Worm (Caenorhabditis elegans) whole organism, L4/young adult: ENCODE data around the gene chin-1.
"Not testable (repeated sequence)": the region's sequence is repeated elsewhere in the genome, so short reads cannot be mapped to it uniquely, and the experiment has no call there.

Experiments used
- W03F9.2 ChIP-seq: fragments of 150-350 bp; optimal IDR thresholded peaks from 2 replicates; lab custom pipeline; 2014; ENCODE audit warnings: missing biosample characterization, missing genetic modification characterization
- dao-5 ChIP-seq: sonication (generic microtip); optimal IDR thresholded peaks from 2 replicates; lab custom pipeline; 2016; ENCODE audit warnings: missing genotype, missing genetic modification characterization, moderate library complexity, missing compliant biosample characterization
- him-1 ChIP-seq: sonication (generic microtip); optimal IDR thresholded peaks from 2 replicates; lab custom pipeline; 2016; ENCODE audit warnings: missing genotype, missing genetic modification reagents, missing genetic modification characterization, missing compliant biosample characterization

Gene chin-1

DNA sequence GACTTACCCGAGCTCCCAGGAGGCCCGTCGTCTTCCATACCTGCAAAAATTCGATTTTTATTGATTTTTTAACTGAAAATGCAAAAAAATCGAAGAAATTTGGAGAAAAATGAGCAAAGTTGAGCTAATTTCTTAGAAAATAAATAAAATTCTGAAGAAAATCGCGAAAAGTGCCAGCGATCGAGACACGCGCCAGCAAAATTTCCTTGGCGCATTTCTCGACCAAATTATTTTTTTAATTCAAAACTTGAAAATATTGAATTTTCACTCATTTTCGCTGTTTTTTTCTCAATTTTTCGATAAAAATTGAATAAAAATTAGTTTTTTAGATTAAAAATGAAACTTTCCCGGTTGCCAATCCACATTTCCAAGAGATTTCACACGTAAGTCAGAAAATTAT, at the start of gene chin-1, which contains the start of gene BE0003N10.1:
TSS of gene chin-1 (minus strand) at position 40 of the 400 bp plus-strand sequence.
TSS of gene BE0003N10.1 (plus strand) at position 320 of the 400 bp plus-strand sequence.
- TF ChIP-seq him-1 (tag; lab: Kevin White, UChicago) (no peak), W03F9.2 (peak; percentile 45)

DNA sequence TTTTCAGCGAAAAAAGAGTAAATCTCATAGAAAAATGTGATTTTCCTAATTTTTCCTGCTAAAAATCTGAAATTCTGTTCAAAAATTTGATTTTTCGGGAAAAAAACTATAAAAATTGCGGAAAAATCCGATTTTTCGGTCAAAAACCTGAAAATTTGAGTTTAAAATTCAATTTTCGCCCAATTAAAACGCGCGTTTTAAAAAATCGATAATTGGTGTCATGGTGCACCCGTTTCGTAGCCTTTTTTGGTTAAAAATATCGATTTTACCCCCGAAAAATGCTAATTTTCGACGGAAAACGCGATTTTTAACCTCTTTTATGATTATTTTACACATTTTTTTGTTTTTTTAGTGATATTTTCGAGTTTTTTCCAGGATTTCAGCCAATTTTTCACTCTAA, 48.0 kb upstream of the chin-1 start:
- TF ChIP-seq him-1 (tag; lab: Kevin White, UChicago) (no peak), dao-5 (tag; lab: Kevin White, UChicago) (no peak), W03F9.2 (no peak)

DNA sequence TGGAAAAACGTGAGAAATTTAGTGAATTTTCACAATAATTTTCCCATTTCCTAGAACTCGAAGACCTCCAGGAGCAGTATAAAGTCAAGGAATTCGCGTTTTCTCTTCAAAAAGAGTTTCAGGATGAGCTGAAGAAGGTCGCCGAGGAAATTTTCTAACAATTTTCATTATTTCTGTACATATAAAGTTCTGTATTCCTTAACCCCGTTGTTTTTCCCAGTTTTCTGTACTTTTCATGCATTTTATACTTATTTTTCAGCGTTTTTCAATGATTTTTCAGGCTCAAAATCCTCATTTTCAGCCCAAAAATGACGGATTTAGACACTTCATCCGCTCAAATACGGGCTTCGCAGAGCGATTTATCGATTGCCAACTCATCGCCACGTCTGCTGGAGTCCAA, 44.1 kb upstream of the chin-1 start, which contains the start of gene par-2:
TSS of gene par-2 (plus strand) at position 301 of the 400 bp plus-strand sequence.
- TF ChIP-seq dao-5 (tag; lab: Kevin White, UChicago) (no peak), him-1 (tag; lab: Kevin White, UChicago) (no peak), W03F9.2 (no peak)

DNA sequence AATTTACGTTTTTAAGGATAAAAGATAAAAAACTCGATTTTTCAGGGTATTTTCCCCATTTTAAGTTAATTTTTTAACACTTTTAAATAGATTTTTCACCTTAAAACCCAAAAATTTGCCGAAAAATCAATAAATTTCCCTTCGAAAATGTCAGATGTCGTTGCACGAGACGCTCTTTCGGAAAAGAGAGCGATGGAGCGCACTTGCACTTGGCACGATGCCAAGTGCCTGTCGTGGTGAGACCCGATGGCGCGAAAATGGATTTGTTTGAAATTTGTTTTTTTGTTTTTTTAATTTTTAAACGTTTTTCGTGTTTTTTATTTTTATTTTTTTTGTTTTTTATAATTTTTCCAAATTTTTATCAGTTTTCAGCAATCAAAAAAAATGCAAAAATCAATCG, 43.5 kb upstream of the chin-1 start, which contains the start of the genes rab-18 and kbp-4:
TSS of gene rab-18 (minus strand) at position 240 of the 400 bp plus-strand sequence.
TSS of gene kbp-4 (plus strand) at position 366 of the 400 bp plus-strand sequence.
- TF ChIP-seq W03F9.2 (peak; percentile 98), him-1 (tag; lab: Kevin White, UChicago) (peak; percentile 23), dao-5 (tag; lab: Kevin White, UChicago) (no peak)

DNA sequence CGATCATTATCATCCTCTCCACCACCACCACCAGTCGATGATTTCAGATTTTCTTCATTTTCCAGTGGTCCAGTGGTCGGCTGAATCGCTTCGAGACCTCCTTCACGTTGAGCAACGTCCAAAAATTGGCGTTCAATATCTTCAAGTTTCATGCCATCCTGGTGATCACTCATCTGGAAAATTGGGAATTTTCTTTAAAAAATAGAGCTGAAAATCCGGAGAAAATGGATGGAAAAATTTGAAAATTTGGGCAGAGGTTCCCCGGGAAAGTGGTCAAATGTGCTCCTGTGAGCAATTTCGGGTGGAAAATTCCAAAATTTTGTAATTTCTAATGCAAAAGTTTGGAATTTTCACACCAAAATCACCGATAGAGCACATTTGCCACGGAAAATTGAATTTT, 39.4 kb upstream of the chin-1 start, which contains the start of gene uaf-1:
TSS of gene uaf-1 (minus strand) at position 173 of the 400 bp plus-strand sequence.
- not testable (repeated sequence) for TF ChIP-seq W03F9.2; dao-5 (tag; lab: Kevin White, UChicago); him-1 (tag; lab: Kevin White, UChicago)

DNA sequence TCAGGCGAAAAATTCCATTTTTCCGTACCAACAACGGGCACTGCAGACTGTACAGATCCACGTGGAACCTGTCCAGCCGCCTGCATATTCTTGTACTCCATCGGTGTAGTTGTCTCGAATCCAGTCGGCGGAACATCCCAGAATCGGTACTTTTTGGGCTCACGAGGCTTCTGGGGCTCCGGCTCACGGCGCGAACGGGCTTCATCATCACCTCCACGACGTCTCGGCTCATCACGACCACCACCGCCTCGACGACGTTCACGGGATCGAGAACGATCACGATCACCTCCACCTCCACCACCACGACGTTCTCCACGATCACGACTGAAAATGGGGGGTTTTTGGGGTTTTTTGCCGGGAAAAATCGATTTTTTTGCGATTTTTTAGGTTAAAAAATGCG, 37.1 kb upstream of the chin-1 start:
- no peak for TF ChIP-seq dao-5 (tag; lab: Kevin White, UChicago)
- TF ChIP-seq W03F9.2 = no peak
- TF ChIP-seq him-1 (tag; lab: Kevin White, UChicago) = no peak

DNA sequence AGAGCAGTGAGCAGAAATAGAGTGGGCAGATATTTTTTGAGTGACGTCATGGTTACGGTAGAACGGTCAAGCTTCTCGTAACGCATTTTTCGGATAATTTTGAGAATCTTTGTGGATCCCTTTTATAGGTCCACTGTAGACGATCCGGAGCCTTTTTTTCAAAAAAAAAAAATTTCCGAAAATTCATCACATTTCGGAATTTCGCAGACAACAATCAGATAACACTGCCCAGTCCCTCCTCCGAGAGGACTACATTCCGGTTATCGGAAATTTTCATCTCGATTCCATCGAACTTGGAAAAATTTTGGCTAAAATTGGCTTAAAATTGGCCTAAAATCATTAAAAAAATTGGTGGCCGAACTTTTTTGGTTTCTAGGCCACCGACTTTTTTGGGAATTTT, 22.9 kb upstream of the chin-1 start, which contains the start of gene BE0003N10.6:
TSS of gene BE0003N10.6 (minus strand) at position 101 of the 400 bp plus-strand sequence.
- TF ChIP-seq him-1 (tag; lab: Kevin White, UChicago) (no peak), W03F9.2 (no peak), dao-5 (tag; lab: Kevin White, UChicago) (no peak)

DNA sequence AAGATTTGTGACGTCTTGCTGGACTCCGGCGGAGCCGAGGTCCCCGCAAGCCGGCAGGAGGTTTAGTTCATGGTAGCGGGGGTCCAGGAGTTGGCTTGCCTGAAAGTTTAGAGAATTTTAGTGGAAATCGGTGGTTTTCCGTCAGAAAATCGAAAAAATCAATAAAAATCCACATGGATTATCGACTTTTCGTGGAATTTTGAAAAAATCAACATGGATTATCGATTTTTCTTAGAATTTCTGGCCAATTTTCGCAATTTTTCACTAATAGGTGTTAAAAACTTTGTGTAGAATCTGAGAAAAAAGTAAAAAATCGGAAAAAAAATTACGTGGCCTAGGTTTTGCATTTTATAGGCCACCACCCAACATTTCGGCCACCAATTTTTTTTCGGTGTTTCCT, 21.9 kb upstream of the chin-1 start:
- TF ChIP-seq him-1 (tag; lab: Kevin White, UChicago) (no peak), dao-5 (tag; lab: Kevin White, UChicago) (no peak), W03F9.2 (no peak)

DNA sequence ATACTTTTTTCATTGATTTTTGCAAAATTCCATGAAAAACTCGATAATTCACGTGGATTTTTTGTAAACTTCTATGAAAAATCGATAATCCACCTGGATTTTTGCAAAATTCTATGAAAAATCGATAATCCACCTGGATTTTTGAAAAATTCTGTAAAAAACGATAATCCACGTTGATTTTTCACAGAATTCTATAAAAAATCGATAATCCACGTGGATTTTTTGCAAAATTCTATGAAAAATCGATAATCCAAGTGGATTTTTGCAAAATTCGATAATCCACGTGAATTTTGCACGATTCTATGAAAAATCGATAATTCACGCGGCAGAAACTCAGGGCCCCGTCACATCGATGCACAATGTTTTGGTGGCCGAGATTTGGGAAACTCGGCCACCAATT, 21.1 kb upstream of the chin-1 start:
- TF ChIP-seq W03F9.2 = no peak
- TF ChIP-seq him-1 (tag; lab: Kevin White, UChicago) = no peak
- TF ChIP-seq dao-5 (tag; lab: Kevin White, UChicago) = no peak

DNA sequence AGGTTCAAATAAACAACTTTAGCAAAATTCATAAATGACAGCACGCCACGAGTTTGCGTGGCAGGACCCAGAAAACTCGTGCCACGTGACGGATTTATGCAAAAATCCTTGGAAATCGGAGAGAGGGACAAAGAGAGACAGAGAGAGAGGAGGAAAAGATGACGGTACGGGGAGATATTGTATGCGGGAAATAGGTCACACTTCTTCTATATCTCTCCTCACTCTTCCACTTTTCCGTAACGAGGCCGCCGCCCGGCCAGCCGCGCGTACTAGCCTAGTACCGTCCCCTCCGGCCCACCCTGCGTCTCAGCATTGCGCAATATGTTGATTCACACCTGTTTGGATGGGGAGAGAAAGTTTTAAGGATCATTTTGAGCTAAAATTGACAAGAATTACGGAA, 17.1 kb upstream of the chin-1 start:
- TF ChIP-seq W03F9.2 (no peak), him-1 (tag; lab: Kevin White, UChicago) (no peak), dao-5 (tag; lab: Kevin White, UChicago) (no peak)

DNA sequence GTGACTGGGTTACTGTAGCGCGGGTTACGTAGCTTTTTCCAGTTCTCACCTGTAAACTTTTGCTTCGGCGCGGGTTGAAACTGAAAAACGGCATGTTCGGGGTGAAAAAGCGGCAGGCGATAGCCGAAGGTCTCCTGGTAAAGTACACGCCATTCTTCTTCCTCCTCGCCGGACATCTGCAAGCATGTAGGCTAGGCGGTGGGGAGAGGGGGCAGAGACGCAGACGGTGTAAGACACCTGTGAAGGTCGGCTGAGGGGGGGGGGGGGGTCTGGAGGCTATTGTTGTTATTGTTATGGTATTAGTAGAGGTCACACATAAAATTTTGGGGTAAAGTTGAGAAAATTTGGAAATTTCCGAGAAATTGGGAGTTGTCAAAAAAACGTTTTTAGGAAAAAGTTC, 16.1 kb upstream of the chin-1 start, which contains the start of gene fbxo-11.2:
TSS of gene fbxo-11.2 (minus strand) at position 176 of the 400 bp plus-strand sequence.
- TF ChIP-seq him-1 (tag; lab: Kevin White, UChicago) (no peak), W03F9.2 (no peak), dao-5 (tag; lab: Kevin White, UChicago) (no peak)

DNA sequence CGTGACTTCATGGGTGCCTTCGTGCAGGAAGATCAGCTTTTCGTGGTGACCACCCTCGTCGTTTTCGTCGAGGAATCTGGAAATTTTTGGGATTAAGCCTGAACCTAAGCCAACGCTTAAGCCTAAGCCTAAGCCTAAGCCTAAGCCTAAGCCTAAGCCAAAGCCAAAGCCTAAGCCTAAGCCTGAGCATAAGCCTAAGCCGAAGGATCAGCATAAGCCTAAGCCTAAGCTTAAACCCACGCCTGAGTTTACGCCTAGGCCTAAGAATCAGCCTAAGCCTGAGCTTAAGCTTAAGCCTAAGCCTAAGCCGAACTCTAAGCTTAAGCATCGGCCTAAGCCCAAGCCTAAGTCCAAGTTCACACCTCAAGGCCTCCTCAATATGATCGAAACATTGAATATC, 15.3 kb upstream of the chin-1 start:
- no peak for TF ChIP-seq dao-5 (tag; lab: Kevin White, UChicago)
- TF ChIP-seq him-1 (tag; lab: Kevin White, UChicago) = no peak
- TF ChIP-seq W03F9.2 = no peak

DNA sequence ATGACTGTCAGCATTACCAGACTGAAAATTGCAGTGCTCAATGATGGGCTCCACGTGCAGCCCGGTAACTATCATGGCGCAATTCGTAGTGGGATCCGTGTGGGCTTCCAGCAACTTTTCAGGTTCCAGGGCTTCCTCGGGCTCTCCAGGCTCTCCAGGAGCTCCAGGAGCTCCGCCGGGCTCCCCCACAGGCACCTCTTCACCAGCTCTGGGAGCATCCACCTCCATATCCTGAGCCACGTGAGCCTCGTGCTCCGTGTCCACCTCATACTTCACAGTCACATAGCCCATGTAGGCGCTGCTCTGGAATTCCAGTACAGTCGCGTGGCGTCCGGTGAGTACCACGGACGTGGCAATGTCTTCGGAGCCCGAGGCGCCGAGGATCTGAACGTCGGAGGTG, 14.9 kb upstream of the chin-1 start:
- no peak for TF ChIP-seq him-1 (tag; lab: Kevin White, UChicago)
- no peak for TF ChIP-seq W03F9.2
- no peak for TF ChIP-seq dao-5 (tag; lab: Kevin White, UChicago)

DNA sequence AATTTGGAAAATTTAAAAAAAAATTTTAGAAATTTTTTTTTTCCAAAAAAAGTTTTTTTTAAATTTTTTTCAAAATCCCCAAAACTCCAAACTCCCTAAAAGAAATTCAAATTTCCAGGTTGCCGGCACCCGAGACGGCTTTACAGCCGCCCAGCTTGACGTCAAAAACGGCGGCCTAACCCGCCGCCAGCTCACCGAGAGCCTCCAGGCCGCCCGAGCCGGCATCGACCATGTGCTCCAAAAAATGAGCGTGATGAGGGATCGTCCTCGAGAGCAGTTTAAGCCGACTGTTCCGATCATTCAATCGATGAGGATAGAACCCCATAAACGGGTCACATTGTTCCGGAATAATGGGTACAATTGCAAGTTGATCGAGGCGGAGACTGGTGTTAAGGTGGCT, 6.8 kb upstream of the chin-1 start:
- TF ChIP-seq him-1 (tag; lab: Kevin White, UChicago) = no peak
- TF ChIP-seq W03F9.2 = no peak
- no peak for TF ChIP-seq dao-5 (tag; lab: Kevin White, UChicago)

DNA sequence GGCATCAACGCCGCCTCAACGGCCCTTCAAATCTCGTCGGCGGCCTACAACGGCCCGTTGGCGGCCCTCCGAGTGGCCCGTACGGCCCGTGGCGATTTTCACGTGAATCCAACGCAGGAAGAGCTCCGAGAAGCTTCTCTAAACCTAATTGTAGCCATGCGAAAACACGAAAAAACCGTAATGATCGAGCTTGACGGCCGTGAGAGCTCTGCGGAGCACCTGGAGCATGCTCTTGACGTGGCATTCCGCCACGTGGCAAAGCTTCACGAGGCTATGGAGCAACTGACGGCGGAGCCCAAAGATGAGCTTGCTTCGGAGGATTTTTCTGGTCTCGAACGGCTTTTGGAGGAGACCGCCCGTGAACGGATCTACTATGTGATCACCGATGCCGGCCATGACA, 3.0 kb upstream of the chin-1 start:
- no peak for TF ChIP-seq him-1 (tag; lab: Kevin White, UChicago)
